Fruit fly (Drosophila melanogaster) whole organism, embryonic: ENCODE results near the gene CG33640.

ENCODE experiments used
- Bgb ChIP-seq: fragments of 200-800 bp; sonication (Bioruptor generic); IDR thresholded peaks from 2 replicates; pipeline ENCODE4 v1.3.6; 2022; ENCODE audit warnings: missing biosample characterization, missing genetic modification characterization; ENCODE audit not compliant: partially characterized antibody
- CG10267 ChIP-seq: fragments of 200-800 bp; sonication (Bioruptor generic); optimal IDR thresholded peaks from 2 replicates; lab custom pipeline; 2018; ENCODE audit warnings: missing biosample characterization, mild to moderate bottlenecking, missing genetic modification characterization, moderate library complexity
- CG10431 ChIP-seq: fragments of 200-800 bp; sonication (Bioruptor generic); optimal IDR thresholded peaks from 3 replicates; lab custom pipeline; 2018; ENCODE audit warnings: missing biosample characterization, mild to moderate bottlenecking, missing genetic modification characterization
- CG10543 ChIP-seq: fragments of 200-800 bp; sonication (Bioruptor generic); optimal IDR thresholded peaks from 3 replicates; lab custom pipeline; 2017; ENCODE audit warnings: missing biosample characterization, mild to moderate bottlenecking, missing genetic modification characterization, moderate library complexity
- CG11085 ChIP-seq: fragments of 200-800 bp; sonication (Bioruptor generic); IDR thresholded peaks from 2 replicates; pipeline ENCODE4 v1.3.6; 2022; ENCODE audit warnings: missing biosample characterization, missing genetic modification characterization
- CG11093 ChIP-seq: fragments of 200-800 bp; sonication (Bioruptor generic); IDR thresholded peaks from 3 replicates; pipeline ENCODE4 v1.3.6; 2022; ENCODE audit warnings: missing biosample characterization, missing genetic modification characterization
- CG11504 ChIP-seq: fragments of 200-800 bp; sonication (Bioruptor generic); optimal IDR thresholded peaks from 3 replicates; lab custom pipeline; 2019; ENCODE audit warnings: missing biosample characterization, mild to moderate bottlenecking, missing genetic modification characterization, moderate library complexity
- CG11723 ChIP-seq: fragments of 200-800 bp; sonication (Bioruptor generic); optimal IDR thresholded peaks from 2 replicates; lab custom pipeline; 2017; ENCODE audit warnings: missing biosample characterization, mild to moderate bottlenecking, missing genetic modification characterization
- CG18619 ChIP-seq: fragments of 200-800 bp; sonication (Bioruptor generic); optimal IDR thresholded peaks from 3 replicates; lab custom pipeline; 2017; ENCODE audit warnings: missing biosample characterization, mild to moderate bottlenecking, missing genetic modification characterization
- CG2116 ChIP-seq: fragments of 200-800 bp; sonication (Bioruptor generic); optimal IDR thresholded peaks from 3 replicates; lab custom pipeline; 2018; ENCODE audit warnings: missing biosample characterization, mild to moderate bottlenecking, missing genetic modification characterization
- CG32532 ChIP-seq: fragments of 200-800 bp; sonication (Bioruptor generic); IDR thresholded peaks from 2 replicates; pipeline ENCODE4 v1.3.6; 2022; ENCODE audit warnings: missing biosample characterization, missing genetic modification characterization
- CG32772 ChIP-seq: fragments of 200-800 bp; sonication (Bioruptor generic); IDR thresholded peaks from 2 replicates; pipeline ENCODE4 v1.3.6; 2022; ENCODE audit warnings: missing biosample characterization, missing genetic modification characterization
- CG3281 ChIP-seq: fragments of 200-800 bp; sonication (Bioruptor generic); optimal IDR thresholded peaks from 3 replicates; lab custom pipeline; 2017; ENCODE audit warnings: missing biosample characterization, mild to moderate bottlenecking, missing genetic modification characterization
- CG3407 ChIP-seq: fragments of 200-800 bp; sonication (Bioruptor generic); optimal IDR thresholded peaks from 2 replicates; lab custom pipeline; 2018; ENCODE audit warnings: missing biosample characterization, mild to moderate bottlenecking, missing genetic modification characterization
- CG3847 ChIP-seq: fragments of 200-800 bp; sonication (Bioruptor generic); IDR thresholded peaks from 2 replicates; pipeline ENCODE4 v1.3.6; 2022; ENCODE audit warnings: missing biosample characterization, missing genetic modification characterization
- CG6175 ChIP-seq: fragments of 200-800 bp; sonication (Bioruptor generic); IDR thresholded peaks from 3 replicates; pipeline ENCODE4 v1.3.6; 2022; ENCODE audit warnings: missing biosample characterization, missing genetic modification characterization
- CG6683 ChIP-seq: fragments of 200-800 bp; sonication (Bioruptor generic); optimal IDR thresholded peaks from 2 replicates; lab custom pipeline; 2017; ENCODE audit warnings: missing biosample characterization, mild to moderate bottlenecking, missing genetic modification characterization, missing genetic modification reagents
- CG6689 ChIP-seq: fragments of 200-800 bp; sonication (Bioruptor generic); IDR thresholded peaks from 2 replicates; pipeline ENCODE4 v1.3.6; 2022; ENCODE audit warnings: missing biosample characterization, missing genetic modification characterization
- CG8924 ChIP-seq: fragments of 200-800 bp; optimal IDR thresholded peaks from 3 replicates; lab custom pipeline; 2019; ENCODE audit warnings: missing biosample characterization, mild to moderate bottlenecking, missing genetic modification characterization, moderate library complexity
- CG9817 ChIP-seq: fragments of 200-800 bp; sonication (Bioruptor generic); optimal IDR thresholded peaks from 2 replicates; lab custom pipeline; 2018; ENCODE audit warnings: missing biosample characterization, mild to moderate bottlenecking, missing genetic modification characterization, moderate library complexity
- CG9876 ChIP-seq: fragments of 200-800 bp; sonication (Bioruptor generic); optimal IDR thresholded peaks from 2 replicates; lab custom pipeline; 2016; ENCODE audit warnings: missing biosample characterization, missing genetic modification characterization
- Deaf1 ChIP-seq: fragments of 200-800 bp; optimal IDR thresholded peaks from 3 replicates; lab custom pipeline; 2019; ENCODE audit warnings: missing biosample characterization, mild to moderate bottlenecking, missing genetic modification characterization, moderate library complexity
- Ets97D ChIP-seq: fragments of 200-800 bp; sonication (Bioruptor generic); optimal IDR thresholded peaks from 3 replicates; lab custom pipeline; 2016; ENCODE audit warnings: missing biosample characterization, missing genetic modification characterization
- Fer2 ChIP-seq: fragments of 200-800 bp; sonication (Bioruptor generic); optimal IDR thresholded peaks from 2 replicates; lab custom pipeline; 2018; ENCODE audit warnings: missing biosample characterization, mild to moderate bottlenecking, missing genetic modification characterization, moderate library complexity
- Gug ChIP-seq: fragments of 200-800 bp; sonication (Bioruptor generic); IDR thresholded peaks from 4 replicates; pipeline ENCODE4 v1.3.6; 2022; ENCODE audit warnings: missing biosample characterization, missing genetic modification characterization
- HLHmδ ChIP-seq: fragments of 200-800 bp; sonication (Bioruptor generic); optimal IDR thresholded peaks from 2 replicates; lab custom pipeline; 2018; ENCODE audit warnings: missing biosample characterization, mild to moderate bottlenecking, missing genetic modification characterization, moderate library complexity
- Hr78 ChIP-seq, 2 experiments: fragments of 200-800 bp in 1 of 2; fragments of >200 bp in 1 of 2; sonication (Bioruptor generic) in 1 of 2; optimal IDR thresholded peaks; 2 replicates each; lab custom pipeline; 2017 to 2019; ENCODE audit warnings: missing biosample characterization in 2 of 2, missing genetic modification characterization in 2 of 2, mild to moderate bottlenecking in 1 of 2, moderate library complexity in 1 of 2
- Ravus ChIP-seq: fragments of 200-800 bp; sonication (Bioruptor generic); IDR thresholded peaks from 2 replicates; pipeline ENCODE4 v1.3.6; 2022; ENCODE audit warnings: missing biosample characterization, missing genetic modification characterization
- Spps ChIP-seq: fragments of 200-800 bp; sonication (Bioruptor generic); optimal IDR thresholded peaks from 2 replicates; lab custom pipeline; 2018; ENCODE audit warnings: missing biosample characterization, mild to moderate bottlenecking, missing genetic modification characterization
- Ssrp ChIP-seq: fragments of 200-800 bp; sonication (Bioruptor generic); optimal IDR thresholded peaks from 2 replicates; lab custom pipeline; 2018; ENCODE audit warnings: missing biosample characterization, mild to moderate bottlenecking, missing genetic modification characterization, moderate library complexity
- Usf ChIP-seq: fragments of 200-800 bp; sonication (Bioruptor generic); optimal IDR thresholded peaks from 2 replicates; lab custom pipeline; 2017; ENCODE audit warnings: missing genotype, missing biosample characterization, missing genetic modification characterization
- ara ChIP-seq: fragments of 200-800 bp; sonication (Bioruptor generic); IDR thresholded peaks from 2 replicates; pipeline ENCODE4 v1.3.6; 2022; ENCODE audit warnings: missing biosample characterization, missing genetic modification characterization
- ase ChIP-seq: fragments of 200-800 bp; sonication (Bioruptor generic); IDR thresholded peaks from 3 replicates; pipeline ENCODE4 v1.3.6; 2022; ENCODE audit warnings: missing biosample characterization, missing genetic modification characterization
- bcd ChIP-seq: fragments of 200-800 bp; sonication (Bioruptor generic); optimal IDR thresholded peaks from 2 replicates; lab custom pipeline; 2017; ENCODE audit warnings: missing biosample characterization, mild to moderate bottlenecking, missing genetic modification characterization
- cas ChIP-seq: fragments of 200-800 bp; sonication (Bioruptor generic); IDR thresholded peaks from 2 replicates; pipeline ENCODE4 v1.3.6; 2022; ENCODE audit warnings: missing biosample characterization, missing genetic modification characterization
- cato ChIP-seq: fragments of 200-800 bp; sonication (Bioruptor generic); optimal IDR thresholded peaks from 2 replicates; lab custom pipeline; 2016; ENCODE audit warnings: missing biosample characterization, missing genetic modification characterization, borderline replicate concordance
- dm ChIP-seq: fragments of 200-800 bp; sonication (Bioruptor generic); optimal IDR thresholded peaks from 3 replicates; lab custom pipeline; 2016; ENCODE audit warnings: missing biosample characterization, missing genetic modification characterization
- exex ChIP-seq: fragments of 200-800 bp; sonication (Bioruptor generic); optimal IDR thresholded peaks from 4 replicates; lab custom pipeline; 2018; ENCODE audit warnings: missing biosample characterization, mild to moderate bottlenecking, missing genetic modification characterization, moderate library complexity
- fd3F ChIP-seq: fragments of 200-800 bp; sonication (Bioruptor generic); optimal IDR thresholded peaks from 2 replicates; lab custom pipeline; 2018; ENCODE audit warnings: missing biosample characterization, mild to moderate bottlenecking, missing genetic modification characterization, moderate library complexity
- gcm2 ChIP-seq: fragments of 200-800 bp; sonication (Bioruptor generic); optimal IDR thresholded peaks from 2 replicates; lab custom pipeline; 2016; ENCODE audit warnings: missing biosample characterization, missing genetic modification characterization
- kni ChIP-seq: fragments of 200-800 bp; sonication (Bioruptor generic); optimal IDR thresholded peaks from 3 replicates; lab custom pipeline; 2017; ENCODE audit warnings: mild to moderate bottlenecking, missing biosample characterization, missing genetic modification reagents, missing genetic modification characterization
- mirr ChIP-seq: fragments of 200-800 bp; sonication (Bioruptor generic); optimal IDR thresholded peaks from 3 replicates; lab custom pipeline; 2018; ENCODE audit warnings: missing biosample characterization, mild to moderate bottlenecking, missing genetic modification characterization
- onecut ChIP-seq: fragments of 200-800 bp; sonication (Bioruptor generic); IDR thresholded peaks from 2 replicates; pipeline ENCODE4 v1.3.6; 2022; ENCODE audit warnings: missing biosample characterization, missing genetic modification characterization
- org-1 ChIP-seq: fragments of 200-800 bp; sonication (Bioruptor generic); optimal IDR thresholded peaks from 2 replicates; lab custom pipeline; 2017; ENCODE audit warnings: missing biosample characterization, missing genetic modification characterization
- p53 ChIP-seq: fragments of 200-800 bp; sonication (Bioruptor generic); optimal IDR thresholded peaks from 2 replicates; lab custom pipeline; 2016; ENCODE audit warnings: missing biosample characterization, missing genetic modification characterization
- prd ChIP-seq, 3 experiments: fragments of >200 bp in 2 of 3; fragments of 200-800 bp in 1 of 3; sonication (Bioruptor generic) in 1 of 3; optimal IDR thresholded peaks in 2 of 3; IDR thresholded peaks in 1 of 3; 2 replicates in 2 of 3; 3 replicates in 1 of 3; pipeline versions ENCODE4 v1.3.6 to Lab custom; 2017 to 2022; ENCODE audit warnings: missing biosample characterization in 1 of 3, missing genetic modification characterization in 1 of 3
- pros ChIP-seq: fragments of 200-800 bp; sonication (Bioruptor generic); optimal IDR thresholded peaks from 3 replicates; lab custom pipeline; 2019; ENCODE audit warnings: missing biosample characterization, mild to moderate bottlenecking, missing genetic modification characterization, moderate library complexity
- zf30C ChIP-seq: fragments of 200-800 bp; sonication (Bioruptor generic); optimal IDR thresholded peaks from 3 replicates; lab custom pipeline; 2018; ENCODE audit warnings: missing biosample characterization, mild to moderate bottlenecking, missing genetic modification characterization
- zfh1 ChIP-seq: fragments of 200-800 bp; sonication (Bioruptor generic); IDR thresholded peaks from 3 replicates; pipeline ENCODE4 v1.3.6; 2022; ENCODE audit warnings: missing biosample characterization, missing genetic modification characterization
- zfh2 ChIP-seq: fragments of 200-800 bp; sonication (Bioruptor generic); optimal IDR thresholded peaks from 2 replicates; lab custom pipeline; 2016; ENCODE audit warnings: missing biosample characterization, missing genetic modification characterization

The CG33640 gene

dm6 chr2L:13570982-13571426 lies 43.4 kb downstream of the CG33640 start (continued):
- TF ChIP-seq prd (optimal IDR thresholded peaks at IDR 0.05; lab: Kevin White, UChicago) (no peak), prd (GFP tag; IDR thresholded peaks at IDR 0.05; lab: Robert Waterston, UW) (no peak), CG3847 (GFP tag; lab: Robert Waterston, UW) (no peak), org-1 (GFP tag; lab: Kevin White, UChicago) (no peak), CG11504 (tag; lab: Kevin White, UChicago) (peak; percentile 69), Spps (tag; lab: Kevin White, UChicago) (no peak), cato (peak; percentile 0), Ssrp (tag; lab: Kevin White, UChicago) (peak; percentile 31), Ets97D (GFP tag; lab: Kevin White, UChicago) (no peak), kni (GFP tag; lab: Kevin White, UChicago) (no peak), fd3F (GFP tag; lab: Kevin White, UChicago) (no peak), gcm2 (GFP tag; lab: Kevin White, UChicago) (no peak), CG3281 (GFP tag; lab: Kevin White, UChicago) (no peak), CG9817 (tag; lab: Kevin White, UChicago) (no peak), Deaf1 (tag; lab: Kevin White, UChicago) (no peak), CG32772 (GFP tag; lab: Robert Waterston, UW) (0 out of 2 replicates have a peak, but pooled peaks have one; percentile 1), CG32532 (GFP tag; lab: Robert Waterston, UW) (no peak), exex (no peak), CG10267 (peak; percentile 34), CG18619 (GFP tag; lab: Kevin White, UChicago) (no peak), CG3407 (GFP tag; lab: Kevin White, UChicago) (peak; percentile 24), ara (no peak), pros (GFP tag; lab: Kevin White, UChicago) (no peak), Bgb (no peak), Usf (GFP tag; lab: Kevin White, UChicago) (no peak), ase (GFP tag; lab: Robert Waterston, UW) (peak; percentile 43; the same call in 1 of the 3 replicates), cas (GFP tag; lab: Robert Waterston, UW) (no peak), CG9876 (GFP tag; lab: Kevin White, UChicago) (no peak), zfh1 (GFP tag; lab: Robert Waterston, UW) (0 out of 3 replicates have a peak, but pooled peaks have one; percentile 23), CG6683 (GFP tag; lab: Kevin White, UChicago) (no peak), dm (GFP tag; lab: Kevin White, UChicago) (no peak), CG6175 (GFP tag; lab: Robert Waterston, UW) (no peak), Hr78 (GFP tag; optimal IDR thresholded peaks at IDR 0.05; lab: Kevin White, UChicago) (peak in 1 of 2 experiments; percentile 3), zfh2 (GFP tag; lab: Kevin White, UChicago) (no peak), CG11723 (GFP tag; lab: Kevin White, UChicago) (peak; percentile 18), CG11093 (0 out of 3 replicates have a peak, but pooled peaks have one; percentile 13), Ravus (GFP tag; lab: Robert Waterston, UW) (no peak), bcd (GFP tag; lab: Kevin White, UChicago) (peak; percentile 28), Gug (no peak), onecut (GFP tag; lab: Robert Waterston, UW) (0 out of 2 replicates have a peak, but pooled peaks have one; percentile 14), CG10431 (GFP tag; lab: Kevin White, UChicago) (no peak), CG2116 (GFP tag; lab: Kevin White, UChicago) (no peak), CG11085 (GFP tag; lab: Robert Waterston, UW) (no peak), zf30C (no peak), mirr (GFP tag; lab: Kevin White, UChicago) (no peak), CG8924 (no peak), Fer2 (no peak), CG6689 (GFP tag; lab: Robert Waterston, UW) (peak; percentile 64), HLHmδ (GFP tag; lab: Kevin White, UChicago) (no peak), CG10543 (GFP tag; lab: Kevin White, UChicago) (no peak), p53 (GFP tag; lab: Kevin White, UChicago) (no peak)
